Worm (Caenorhabditis elegans) whole organism, late embryonic: ENCODE measurements around the gene shc-2.

ENCODE experiments used
- K09A11.1 ChIP-seq: sonication (generic microtip); optimal IDR thresholded peaks from 2 replicates; lab custom pipeline; 2017; ENCODE audit warnings: antibody characterized with exemption, mild to moderate bottlenecking, missing genetic modification characterization, missing compliant biosample characterization; ENCODE audit not compliant: insufficient read depth
- ahr-1 ChIP-seq: sonication (generic microtip); optimal IDR thresholded peaks from 2 replicates; lab custom pipeline; 2016; ENCODE audit warnings: missing genetic modification characterization, missing compliant biosample characterization
- ceh-19 ChIP-seq: fragments of 200-800 bp; sonication (Bioruptor generic); optimal IDR thresholded peaks from 2 replicates; lab custom pipeline; 2018; ENCODE audit warnings: mild to moderate bottlenecking, missing genetic modification characterization, missing compliant biosample characterization
- ceh-31 ChIP-seq: sonication (generic microtip); optimal IDR thresholded peaks from 2 replicates; lab custom pipeline; 2016; ENCODE audit warnings: missing genetic modification characterization, missing compliant biosample characterization
- ceh-34 ChIP-seq: sonication (generic microtip); optimal IDR thresholded peaks from 2 replicates; lab custom pipeline; 2016; ENCODE audit warnings: mild to moderate bottlenecking, missing genetic modification characterization, missing compliant biosample characterization
- elt-2 ChIP-seq: sonication (generic microtip); optimal IDR thresholded peaks from 2 replicates; lab custom pipeline; 2016; ENCODE audit warnings: missing genetic modification reagents, missing genetic modification characterization, missing compliant biosample characterization
- hlh-15 ChIP-seq: sonication (generic microtip); optimal IDR thresholded peaks from 2 replicates; lab custom pipeline; 2016; ENCODE audit warnings: missing genetic modification characterization, missing compliant biosample characterization
- lin-11 ChIP-seq: fragments of 200-800 bp; sonication (Bioruptor generic); optimal IDR thresholded peaks from 2 replicates; lab custom pipeline; 2018; ENCODE audit warnings: mild to moderate bottlenecking, missing genetic modification characterization, missing compliant biosample characterization
- nhr-11 ChIP-seq: fragments of 150-350 bp; optimal IDR thresholded peaks from 2 replicates; lab custom pipeline; 2014; ENCODE audit warnings: missing biosample characterization, missing genetic modification characterization
- npax-4 ChIP-seq: sonication (generic microtip); optimal IDR thresholded peaks from 2 replicates; lab custom pipeline; 2016; ENCODE audit warnings: missing genetic modification characterization, missing compliant biosample characterization
- pha-4 ChIP-seq: fragments of 150-350 bp; optimal IDR thresholded peaks from 2 replicates; lab custom pipeline; 2018; ENCODE audit warnings: missing biosample characterization, missing genetic modification reagents, missing genetic modification characterization
- pqm-1 ChIP-seq: sonication (generic microtip); optimal IDR thresholded peaks from 2 replicates; lab custom pipeline; 2016; ENCODE audit warnings: missing genetic modification characterization, missing compliant biosample characterization
- sox-4 ChIP-seq: sonication (generic microtip); optimal IDR thresholded peaks from 2 replicates; lab custom pipeline; 2017; ENCODE audit warnings: mild to moderate bottlenecking, missing genetic modification characterization, inconsistent platforms, missing compliant biosample characterization

- TF ChIP-seq npax-4 (tag; lab: Kevin White, UChicago) (no peak), ceh-34 (no peak), sox-4 (no peak), pqm-1 (no peak), elt-2 (no peak), K09A11.1 (tag; lab: Kevin White, UChicago) (no peak), ceh-19 (GFP tag; lab: Kevin White, UChicago) (no peak), hlh-15 (tag; lab: Kevin White, UChicago) (no peak), pha-4 (tag; lab: Kevin White, UChicago) (no peak), ahr-1 (tag; lab: Kevin White, UChicago) (no peak), nhr-11 (tag; lab: Kevin White, UChicago) (no peak), ceh-31 (no peak), lin-11 (tag; lab: Kevin White, UChicago) (no peak)
These were observed 31.2 kb upstream of the shc-2 start, which contains the start of gene ZK546.4 for ce11 chrII:4937743-4938142.
